Fruit fly (Drosophila melanogaster): Measurements from ENCODE around the gene Pcp.

DNA sequence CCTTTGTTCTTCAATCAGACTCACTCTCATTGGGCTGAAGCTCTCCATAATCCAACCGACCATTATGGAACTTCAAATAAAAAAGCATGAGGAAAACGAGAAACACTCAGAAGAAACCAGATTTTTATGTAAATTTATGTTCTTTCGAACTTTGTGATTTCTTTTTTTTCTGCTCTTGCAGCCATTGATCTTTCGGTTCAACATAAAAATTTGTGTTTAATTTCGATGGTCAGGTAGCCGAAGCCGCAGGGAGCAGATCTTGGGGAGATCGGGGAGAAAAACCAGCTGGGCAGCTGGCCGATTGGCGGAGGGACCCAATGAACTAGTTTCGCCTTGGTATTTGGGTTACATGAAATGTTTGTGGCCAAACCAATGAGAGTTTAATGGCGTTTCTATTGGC is 17.2 kb upstream of the Pcp start:
- TF ChIP-seq psq (optimal IDR thresholded peaks at IDR 0.05): no peak
- no peak for TF ChIP-seq CG8478 (optimal IDR thresholded peaks at IDR 0.05)
- no peak for TF ChIP-seq usp (GFP tag; optimal IDR thresholded peaks at IDR 0.05)
- TF ChIP-seq EcR (GFP tag; optimal IDR thresholded peaks at IDR 0.05): no peak

Data from whole organism.